Fruit fly (Drosophila melanogaster): ENCODE measurements around the gene VhaM9.7-b.

The VhaM9.7-b gene

dm6 chr3L:21515823-21516715, 23.6 kb upstream of the VhaM9.7-b start, which contains the start of the genes SAK and Cdk12:
TSS of gene SAK (minus strand) at chr3L:21515887.
TSS of gene Cdk12 (plus strand) at chr3L:21516306.
- TF ChIP-seq insv (optimal IDR thresholded peaks at IDR 0.05) (no peak), ttk (optimal IDR thresholded peaks at IDR 0.05) (no peak), h (optimal IDR thresholded peaks at IDR 0.05) (no peak)

- TF ChIP-seq insv (optimal IDR thresholded peaks at IDR 0.05), result no peak
- TF ChIP-seq Myc (optimal IDR thresholded peaks at IDR 0.05), result no peak
- no peak for TF ChIP-seq ttk (optimal IDR thresholded peaks at IDR 0.05)
- no peak for TF ChIP-seq psq (optimal IDR thresholded peaks at IDR 0.05)
- TF ChIP-seq Sin3A (optimal IDR thresholded peaks at IDR 0.05), result no peak
- no peak for TF ChIP-seq h (optimal IDR thresholded peaks at IDR 0.05)
Measured at dm6 chr3L:21516716-21517266, 22.9 kb upstream of the VhaM9.7-b start.

DNA sequence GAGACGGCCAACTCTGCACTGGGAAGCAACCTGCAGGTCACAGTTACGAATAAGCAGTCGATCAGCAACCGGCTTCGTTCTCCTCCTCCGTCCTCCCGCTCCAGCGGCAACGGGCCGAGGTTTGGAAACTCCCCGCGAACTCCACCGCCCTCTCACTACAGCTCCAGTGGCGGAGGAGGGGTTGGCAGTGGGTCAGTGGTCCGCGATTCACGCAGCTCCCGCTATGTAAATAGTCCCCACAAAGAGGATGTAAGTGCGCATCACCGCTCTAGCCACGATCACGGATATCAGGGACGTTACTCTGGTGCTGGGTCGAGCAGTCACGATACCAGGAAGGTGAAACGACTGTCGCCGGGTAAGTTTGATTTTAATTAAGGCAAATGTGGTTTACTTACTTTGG, 21.3 kb upstream of the VhaM9.7-b start:
- TF ChIP-seq insv (optimal IDR thresholded peaks at IDR 0.05) (no peak), Myc (optimal IDR thresholded peaks at IDR 0.05) (no peak), psq (optimal IDR thresholded peaks at IDR 0.05) (no peak), h (optimal IDR thresholded peaks at IDR 0.05) (no peak), ttk (optimal IDR thresholded peaks at IDR 0.05) (no peak)

DNA sequence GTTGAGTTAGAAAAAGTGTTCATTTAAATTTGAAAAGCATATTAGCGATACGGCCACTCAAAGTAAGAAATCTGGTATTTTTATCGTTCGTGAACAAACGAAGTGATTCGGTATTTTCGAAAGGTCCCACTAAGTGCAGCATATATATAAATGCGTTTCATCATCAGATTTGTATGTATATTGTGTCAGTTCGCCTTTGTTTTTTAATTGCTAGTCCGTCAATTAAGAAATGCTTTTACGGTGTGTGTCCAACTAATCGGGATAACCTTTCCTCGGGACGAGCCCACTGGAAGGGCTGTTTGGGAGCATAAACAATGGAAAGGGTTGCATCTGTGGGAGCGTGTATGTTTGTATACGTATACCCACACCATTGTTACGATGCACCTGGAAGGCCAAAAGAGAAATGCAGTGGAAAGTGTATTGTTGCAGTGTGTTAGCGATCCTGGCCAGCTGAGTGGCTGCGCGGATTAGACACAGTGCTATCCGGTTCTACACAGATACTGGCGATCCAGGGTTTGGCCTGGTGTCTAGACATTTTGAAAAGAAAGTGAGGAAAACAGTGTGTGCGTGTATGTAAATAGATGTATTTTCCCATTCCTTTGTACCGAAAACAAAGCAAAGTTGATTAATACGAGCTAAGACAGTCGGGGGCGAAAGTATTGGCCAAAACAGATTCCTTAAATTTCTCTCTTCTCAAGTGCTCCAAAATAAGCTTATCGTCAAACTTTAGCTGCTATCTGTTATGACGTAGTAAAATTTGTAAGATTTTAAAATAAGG, 16.4 kb upstream of the VhaM9.7-b start, which contains the start of gene CG7611:
Gene CG7611, plus strand, starts transcription at position 128 of the 778 bp plus-strand sequence.
- TF ChIP-seq Sin3A (optimal IDR thresholded peaks at IDR 0.05) (no peak), ttk (optimal IDR thresholded peaks at IDR 0.05) (no peak), psq (optimal IDR thresholded peaks at IDR 0.05) (no peak), Myc (optimal IDR thresholded peaks at IDR 0.05) (no peak)

DNA sequence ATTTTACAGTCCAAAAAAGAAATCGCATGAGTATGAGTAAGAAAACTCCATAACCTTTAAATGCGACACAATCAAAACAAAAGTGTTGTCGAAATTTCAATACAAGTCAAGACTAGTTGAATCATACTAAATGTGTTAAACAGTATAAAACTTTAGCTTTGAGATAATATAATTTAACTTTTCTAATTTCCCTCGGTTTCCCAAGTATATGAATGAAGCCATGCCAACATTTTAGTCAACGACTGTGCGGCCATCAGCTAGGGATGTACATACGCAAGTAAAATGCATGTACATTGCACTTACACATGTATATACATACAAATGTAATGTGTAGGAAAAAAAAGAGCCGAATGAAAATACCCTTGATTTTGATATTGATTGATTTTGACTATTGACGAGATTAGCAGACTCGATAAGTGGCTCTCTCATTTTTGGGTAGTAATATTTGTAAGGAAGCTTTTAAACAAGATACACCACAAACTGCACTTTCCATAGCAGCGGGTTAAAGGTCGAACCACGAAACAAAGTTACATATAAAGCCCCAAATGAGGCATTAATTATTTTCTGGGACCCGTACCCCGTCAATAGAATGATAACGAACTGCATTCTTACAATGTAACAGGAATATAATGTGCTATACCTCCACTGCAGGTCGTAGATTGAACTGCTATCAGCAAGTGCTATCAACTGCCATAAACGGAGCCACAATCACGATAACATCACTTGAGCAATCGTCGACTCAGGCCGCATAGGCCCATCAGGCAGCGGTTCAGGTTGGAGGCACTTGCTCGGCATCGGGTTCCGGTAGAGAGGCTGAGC, 15.4 kb upstream of the VhaM9.7-b start:
- TF ChIP-seq insv (optimal IDR thresholded peaks at IDR 0.05) (no peak), h (optimal IDR thresholded peaks at IDR 0.05) (no peak), Myc (optimal IDR thresholded peaks at IDR 0.05) (no peak)

DNA sequence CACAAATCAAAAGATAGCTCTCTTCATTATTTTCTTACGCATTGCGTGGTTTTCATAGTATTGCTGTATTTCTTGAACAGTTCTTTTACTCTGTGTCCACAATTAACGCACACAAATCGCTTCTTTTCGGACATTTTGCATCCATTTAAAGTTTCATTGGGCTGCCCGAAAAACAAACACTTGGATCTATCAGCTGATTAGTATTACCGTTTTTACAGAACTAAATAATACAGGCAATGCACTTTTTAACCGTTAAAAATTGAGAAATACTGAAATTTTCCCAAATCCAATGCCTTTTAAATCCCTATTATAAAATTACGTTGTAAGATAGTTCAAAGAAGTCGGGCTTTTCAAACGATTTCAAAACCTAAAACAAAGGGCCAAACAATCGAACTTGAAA, 10.6 kb upstream of the VhaM9.7-b start, which contains the start of gene Arv1:
Gene Arv1, minus strand, starts transcription at position 226 of the 400 bp plus-strand sequence.
- TF ChIP-seq Myc (optimal IDR thresholded peaks at IDR 0.05) (no peak), psq (optimal IDR thresholded peaks at IDR 0.05) (no peak), Sin3A (optimal IDR thresholded peaks at IDR 0.05) (no peak), ttk (optimal IDR thresholded peaks at IDR 0.05) (no peak), insv (optimal IDR thresholded peaks at IDR 0.05) (no peak), h (optimal IDR thresholded peaks at IDR 0.05) (no peak)

DNA sequence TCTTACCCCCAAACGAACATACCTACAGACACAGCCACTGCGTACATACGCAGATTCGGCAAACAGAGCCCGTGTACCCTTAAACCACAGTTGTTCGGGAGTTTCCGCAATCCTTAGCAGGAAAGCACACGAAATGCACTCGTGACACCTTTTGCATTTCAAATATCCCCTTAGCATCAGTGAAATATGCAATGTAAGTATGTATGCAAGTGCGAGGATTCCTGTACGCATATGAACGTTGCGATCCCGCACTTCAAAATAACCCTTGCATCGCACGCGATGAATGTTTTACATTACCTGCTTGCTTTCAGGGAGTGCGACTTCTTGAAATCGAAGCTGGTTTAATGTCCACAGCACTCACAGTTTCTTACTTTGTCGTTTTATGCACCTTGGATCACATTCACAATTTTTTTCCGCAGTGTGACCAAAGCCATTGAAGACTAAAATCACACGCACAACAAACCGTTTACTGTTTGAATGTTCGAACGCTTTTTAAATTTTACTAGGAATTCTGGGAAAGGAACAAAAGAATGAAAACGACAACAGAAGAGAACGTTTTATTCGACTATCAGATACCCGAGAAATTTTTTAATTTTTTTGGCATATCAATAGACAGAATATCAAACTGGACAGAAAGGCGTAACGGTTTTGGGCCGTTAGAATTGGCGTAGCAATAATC, 6.3 kb upstream of the VhaM9.7-b start, which contains the start of gene Mkrn1:
Gene Mkrn1, minus strand, starts transcription at position 444 of the 679 bp plus-strand sequence.
- TF ChIP-seq h (optimal IDR thresholded peaks at IDR 0.05), result no peak
- TF ChIP-seq Myc (optimal IDR thresholded peaks at IDR 0.05), result no peak
- TF ChIP-seq Sin3A (optimal IDR thresholded peaks at IDR 0.05), result no peak
- TF ChIP-seq insv (optimal IDR thresholded peaks at IDR 0.05), result no peak
- no peak for TF ChIP-seq psq (optimal IDR thresholded peaks at IDR 0.05)
- TF ChIP-seq ttk (optimal IDR thresholded peaks at IDR 0.05), result no peak

dm6 chr3L:21534360-21534759, 5.3 kb upstream of the VhaM9.7-b start, which contains the start of gene ppk5:
TSS of gene ppk5 (plus strand) at chr3L:21534660.
- TF ChIP-seq Sin3A (optimal IDR thresholded peaks at IDR 0.05) (no peak), insv (optimal IDR thresholded peaks at IDR 0.05) (no peak), ttk (optimal IDR thresholded peaks at IDR 0.05) (no peak), Myc (optimal IDR thresholded peaks at IDR 0.05) (no peak), h (optimal IDR thresholded peaks at IDR 0.05) (no peak), psq (optimal IDR thresholded peaks at IDR 0.05) (no peak)

DNA sequence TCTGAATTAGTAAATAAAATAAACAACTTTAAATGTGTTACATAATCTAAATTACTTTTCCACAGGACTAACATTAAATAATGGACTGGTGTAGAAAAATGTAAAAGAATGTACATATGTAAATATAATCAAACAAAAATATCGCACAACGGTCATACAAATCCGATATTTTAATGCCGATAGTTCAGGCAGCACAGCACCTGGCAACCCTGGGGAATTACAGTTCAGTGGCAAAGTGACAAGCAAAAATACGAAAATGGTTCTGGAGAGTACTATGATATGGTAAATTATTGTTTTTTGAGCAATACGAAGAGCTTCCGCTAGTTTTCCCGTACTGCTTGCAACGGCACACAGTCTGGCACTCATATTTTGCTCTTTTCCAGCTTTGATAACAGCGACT, 2.8 kb upstream of the VhaM9.7-b start, which contains the start of gene Rpn10:
Gene Rpn10, plus strand, starts transcription at position 144 of the 400 bp plus-strand sequence.
- no peak for TF ChIP-seq Myc (optimal IDR thresholded peaks at IDR 0.05)
- no peak for TF ChIP-seq insv (optimal IDR thresholded peaks at IDR 0.05)
- TF ChIP-seq h (optimal IDR thresholded peaks at IDR 0.05), result no peak
- no peak for TF ChIP-seq Sin3A (optimal IDR thresholded peaks at IDR 0.05)

DNA sequence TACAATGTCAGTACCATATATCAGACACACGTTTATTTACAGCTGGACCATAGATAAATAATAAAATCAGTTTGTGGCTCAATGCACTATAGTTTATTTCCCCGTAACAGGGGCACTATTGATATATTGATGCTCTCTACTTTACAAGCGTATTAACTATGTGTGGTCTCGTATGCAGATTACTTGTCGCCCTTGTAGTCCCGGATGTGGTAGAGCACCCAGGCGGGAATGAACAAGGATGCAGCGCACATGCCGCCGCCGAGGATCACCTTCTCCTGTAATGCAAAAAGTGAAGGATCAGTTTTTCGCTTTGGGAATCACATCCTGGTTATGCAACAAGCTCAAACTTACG, 793 bp upstream of the VhaM9.7-b start:
- TF ChIP-seq insv (optimal IDR thresholded peaks at IDR 0.05) (no peak), psq (optimal IDR thresholded peaks at IDR 0.05) (no peak), Sin3A (optimal IDR thresholded peaks at IDR 0.05) (no peak), h (optimal IDR thresholded peaks at IDR 0.05) (no peak), ttk (optimal IDR thresholded peaks at IDR 0.05) (no peak), Myc (optimal IDR thresholded peaks at IDR 0.05) (no peak)

- TF ChIP-seq psq (optimal IDR thresholded peaks at IDR 0.05) (no peak), insv (optimal IDR thresholded peaks at IDR 0.05) (no peak), h (optimal IDR thresholded peaks at IDR 0.05) (no peak), ttk (optimal IDR thresholded peaks at IDR 0.05) (no peak), Sin3A (optimal IDR thresholded peaks at IDR 0.05) (no peak), Myc (optimal IDR thresholded peaks at IDR 0.05) (no peak)
Measured at dm6 chr3L:21542059-21542458, 2.4 kb downstream of the VhaM9.7-b start, which contains the start of gene CG33290. TSS of gene CG33290 (plus strand) at chr3L:21542359.

Measured in Kc167 (cell line).